Fruit fly (Drosophila melanogaster) S2 (cell line): Measurements from ENCODE around the gene Lrrk.

Experiments used
- CG8478 ChIP-seq: fragments of >200 bp; optimal IDR thresholded peaks from 2 replicates; lab custom pipeline; 2018
- CTCF ChIP-seq, 2 experiments: fragments of >200 bp; optimal IDR thresholded peaks; 2 replicates each; lab custom pipeline; 2018

dm6 chr3R:20617583-20617982 lies 17.7 kb upstream of the Lrrk start, which contains the start of gene CG5466:
- TF ChIP-seq CTCF (optimal IDR thresholded peaks at IDR 0.05; lab: Kevin White, UChicago) (no peak), CG8478 (lab: Kevin White, UChicago) (no peak)
